Fruit fly (Drosophila melanogaster): ENCODE results near the gene Unc-115a.
"Not testable (repeated sequence)": the region's sequence is repeated elsewhere in the genome, so short reads cannot be mapped to it uniquely, and the experiment has no call there.

Unc-115a gene

DNA sequence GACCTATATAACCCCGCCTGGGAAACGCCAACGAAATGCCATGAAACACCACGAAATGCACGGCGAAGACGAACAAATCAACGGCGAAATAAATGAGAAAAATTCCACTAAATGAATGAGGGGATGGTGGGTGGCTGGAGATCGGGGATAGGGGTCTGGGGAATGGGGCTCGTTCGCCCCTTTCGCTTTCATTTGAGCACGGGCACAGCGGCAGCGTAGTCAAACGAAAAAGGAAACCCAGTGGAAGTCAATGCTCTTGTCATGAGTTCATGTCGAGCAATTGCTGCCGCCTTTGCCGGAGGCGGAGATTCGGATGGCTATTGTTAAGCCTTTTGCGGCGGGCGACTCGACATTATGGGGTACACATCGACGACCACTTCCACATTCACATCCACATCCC lies 1.9 kb downstream of the Unc-115a start:
- TF ChIP-seq CG14711 (tag; optimal IDR thresholded peaks at IDR 0.05) = no peak
- no peak for TF ChIP-seq CG33017 (tag; optimal IDR thresholded peaks at IDR 0.05)
- TF ChIP-seq ovo (GFP tag; optimal IDR thresholded peaks at IDR 0.05) = no peak
- no peak for TF ChIP-seq Hr96 (GFP tag; optimal IDR thresholded peaks at IDR 0.05)

DNA sequence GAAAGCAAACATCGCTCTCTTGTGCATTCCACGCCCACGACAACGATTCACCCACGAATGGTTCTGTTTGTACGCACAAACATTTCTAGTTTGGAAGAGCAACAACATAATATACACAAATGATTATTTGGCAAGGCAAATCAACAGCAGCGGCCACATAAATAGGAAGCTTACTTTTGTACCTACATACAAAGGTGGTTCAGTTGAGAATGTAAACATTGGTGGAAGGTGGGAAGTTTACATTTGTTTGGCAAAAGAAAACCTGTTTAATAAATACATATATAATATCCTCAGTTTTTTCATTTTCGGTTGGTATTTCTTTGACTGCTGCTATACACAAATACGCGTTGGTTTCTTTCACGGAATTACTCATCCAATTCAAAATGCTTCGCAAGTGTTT lies 2.6 kb downstream of the Unc-115a start:
- TF ChIP-seq CG7045 (GFP tag; optimal IDR thresholded peaks at IDR 0.05) = no peak
- TF ChIP-seq CG14711 (tag; optimal IDR thresholded peaks at IDR 0.05) = peak; percentile 53
- peak; percentile 79 for TF ChIP-seq kay (GFP tag; ENCODE audit: borderline replicate concordance)
- TF ChIP-seq Mnt (GFP tag; optimal IDR thresholded peaks at IDR 0.05) = peak; percentile 1
- TF ChIP-seq CG7101 (tag; optimal IDR thresholded peaks at IDR 0.05) = peak; percentile 52
- TF ChIP-seq bab1 (GFP tag; optimal IDR thresholded peaks at IDR 0.05) = peak; percentile 76

DNA sequence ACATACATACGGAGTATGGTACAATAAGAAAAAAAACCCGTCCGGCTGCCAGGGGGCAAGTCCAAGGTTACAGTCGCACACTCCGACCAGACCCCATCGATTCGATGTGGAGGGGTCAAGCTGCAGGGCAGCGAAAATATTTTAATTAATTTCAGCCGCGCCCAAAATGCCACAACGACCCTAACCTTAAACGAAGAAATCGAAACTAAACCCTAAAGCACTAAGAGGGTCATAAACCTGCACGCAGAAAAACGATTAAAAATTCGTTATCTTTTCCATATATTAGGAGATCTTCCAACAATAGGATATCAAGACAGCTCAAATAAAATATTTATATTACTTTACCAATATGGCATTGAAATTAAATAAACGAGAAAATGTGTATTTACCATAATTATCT lies 3.3 kb downstream of the Unc-115a start:
- no peak for TF ChIP-seq CG5204 (GFP tag; optimal IDR thresholded peaks at IDR 0.05)
- no peak for TF ChIP-seq CG1620 (GFP tag; optimal IDR thresholded peaks at IDR 0.05)
- no peak for TF ChIP-seq kay (GFP tag; ENCODE audit: borderline replicate concordance)
- no peak for TF ChIP-seq Crg-1 (GFP tag; optimal IDR thresholded peaks at IDR 0.05)
- TF ChIP-seq toe (GFP tag; optimal IDR thresholded peaks at IDR 0.05) = no peak
- TF ChIP-seq CG7101 (tag; optimal IDR thresholded peaks at IDR 0.05) = no peak
- TF ChIP-seq CG12768 (GFP tag; optimal IDR thresholded peaks at IDR 0.05) = no peak
- no peak for TF ChIP-seq ovo (GFP tag; optimal IDR thresholded peaks at IDR 0.05)
- no peak for TF ChIP-seq cnc (optimal IDR thresholded peaks at IDR 0.05)
- TF ChIP-seq bab1 (GFP tag; optimal IDR thresholded peaks at IDR 0.05) = no peak
- TF ChIP-seq CG11617 (GFP tag; optimal IDR thresholded peaks at IDR 0.05) = no peak
- no peak for TF ChIP-seq Clk (GFP tag; optimal IDR thresholded peaks at IDR 0.05)
- TF ChIP-seq cic (GFP tag; optimal IDR thresholded peaks at IDR 0.05) = no peak
- TF ChIP-seq pad (GFP tag; optimal IDR thresholded peaks at IDR 0.05) = no peak
- no peak for TF ChIP-seq CG7045 (GFP tag; optimal IDR thresholded peaks at IDR 0.05)
- no peak for TF ChIP-seq Mnt (GFP tag; optimal IDR thresholded peaks at IDR 0.05)
- no peak for TF ChIP-seq CG33017 (tag; optimal IDR thresholded peaks at IDR 0.05)
- no peak for TF ChIP-seq Hr96 (GFP tag; optimal IDR thresholded peaks at IDR 0.05)
- TF ChIP-seq CG14711 (tag; optimal IDR thresholded peaks at IDR 0.05) = no peak

DNA sequence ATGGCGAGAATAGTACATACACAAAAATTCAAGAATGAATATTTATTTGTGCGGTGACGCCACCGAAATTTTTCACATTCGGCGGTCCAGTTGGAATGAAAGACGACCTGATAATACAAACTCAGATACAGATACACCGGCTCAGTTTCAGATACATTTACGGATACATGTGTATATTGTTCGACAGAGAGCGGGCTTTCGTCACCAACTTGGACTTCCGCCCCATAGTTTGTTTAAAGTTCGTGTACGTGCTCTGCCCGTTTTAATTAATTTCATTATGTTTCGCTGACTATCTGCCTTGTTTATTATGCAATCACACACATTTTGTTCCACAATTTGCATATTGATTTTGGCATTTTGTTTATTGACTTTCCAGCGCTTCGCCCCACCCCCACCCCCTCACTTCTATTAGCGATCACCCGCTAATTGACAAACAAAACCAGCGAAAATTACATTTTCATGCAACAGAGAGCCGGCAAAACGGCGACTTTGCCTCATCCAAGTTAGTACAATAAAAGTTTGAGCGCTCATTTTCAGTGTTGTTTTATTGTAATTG lies 4.0 kb downstream of the Unc-115a start:
- TF ChIP-seq Clk (GFP tag; optimal IDR thresholded peaks at IDR 0.05) (no peak), Mnt (GFP tag; optimal IDR thresholded peaks at IDR 0.05) (no peak), CG1620 (GFP tag; optimal IDR thresholded peaks at IDR 0.05) (peak; percentile 10), CG12768 (GFP tag; optimal IDR thresholded peaks at IDR 0.05) (peak; percentile 45), kay (GFP tag; ENCODE audit: borderline replicate concordance) (no peak), cic (GFP tag; optimal IDR thresholded peaks at IDR 0.05) (peak; percentile 33), tj (GFP tag; optimal IDR thresholded peaks at IDR 0.05) (no peak)

DNA sequence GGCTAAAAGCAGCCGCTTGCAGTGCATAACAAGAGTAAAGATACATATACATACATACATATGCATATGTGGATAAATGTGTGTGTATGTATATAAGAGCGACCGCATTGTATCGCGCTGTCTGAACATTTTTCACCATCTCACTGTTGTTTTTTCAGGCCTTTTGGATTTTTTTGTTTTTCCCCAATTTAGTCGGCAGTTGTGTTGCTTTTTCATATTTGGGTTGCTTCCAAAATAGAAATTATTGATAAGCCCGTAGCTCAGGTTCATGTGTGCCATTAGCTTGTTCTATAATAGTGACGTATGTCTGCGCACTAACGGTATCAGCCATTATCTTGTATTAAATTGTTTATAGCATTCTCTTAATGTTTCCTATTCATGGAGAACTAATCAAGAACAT lies 4.7 kb downstream of the Unc-115a start:
- TF ChIP-seq CG11617 (GFP tag; optimal IDR thresholded peaks at IDR 0.05) (no peak), cic (GFP tag; optimal IDR thresholded peaks at IDR 0.05) (no peak), CG7101 (tag; optimal IDR thresholded peaks at IDR 0.05) (no peak), Hr96 (GFP tag; optimal IDR thresholded peaks at IDR 0.05) (no peak)

DNA sequence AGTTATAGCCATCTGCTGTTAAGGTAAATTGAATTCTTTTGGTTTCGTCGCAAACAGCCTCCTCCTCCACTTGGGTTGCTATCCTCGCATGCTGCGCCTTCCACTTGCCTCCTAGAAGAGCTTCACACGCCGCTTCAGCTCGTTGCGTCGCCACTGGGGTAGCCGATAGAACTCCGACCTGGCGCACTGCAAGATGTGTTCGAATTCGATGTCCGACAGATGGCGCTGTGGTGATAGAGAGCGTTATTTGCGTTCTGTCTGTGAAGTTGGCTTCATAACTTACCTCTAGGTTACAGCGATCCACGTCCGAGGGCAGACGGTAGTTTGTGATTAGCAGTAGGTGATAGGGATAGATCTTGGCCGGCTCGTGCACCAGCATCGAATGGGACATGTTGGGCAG lies 10.2 kb downstream of the Unc-115a start:
- TF ChIP-seq toe (GFP tag; optimal IDR thresholded peaks at IDR 0.05) = no peak
- TF ChIP-seq CG33017 (tag; optimal IDR thresholded peaks at IDR 0.05) = no peak
- no peak for TF ChIP-seq Crg-1 (GFP tag; optimal IDR thresholded peaks at IDR 0.05)
- TF ChIP-seq CG12768 (GFP tag; optimal IDR thresholded peaks at IDR 0.05) = no peak
- no peak for TF ChIP-seq CG5204 (GFP tag; optimal IDR thresholded peaks at IDR 0.05)
- no peak for TF ChIP-seq CG1620 (GFP tag; optimal IDR thresholded peaks at IDR 0.05)
- TF ChIP-seq pad (GFP tag; optimal IDR thresholded peaks at IDR 0.05) = no peak
- no peak for TF ChIP-seq bab1 (GFP tag; optimal IDR thresholded peaks at IDR 0.05)
- TF ChIP-seq Clk (GFP tag; optimal IDR thresholded peaks at IDR 0.05) = no peak
- no peak for TF ChIP-seq CG11617 (GFP tag; optimal IDR thresholded peaks at IDR 0.05)
- TF ChIP-seq Hr96 (GFP tag; optimal IDR thresholded peaks at IDR 0.05) = no peak
- TF ChIP-seq tj (GFP tag; optimal IDR thresholded peaks at IDR 0.05) = no peak

DNA sequence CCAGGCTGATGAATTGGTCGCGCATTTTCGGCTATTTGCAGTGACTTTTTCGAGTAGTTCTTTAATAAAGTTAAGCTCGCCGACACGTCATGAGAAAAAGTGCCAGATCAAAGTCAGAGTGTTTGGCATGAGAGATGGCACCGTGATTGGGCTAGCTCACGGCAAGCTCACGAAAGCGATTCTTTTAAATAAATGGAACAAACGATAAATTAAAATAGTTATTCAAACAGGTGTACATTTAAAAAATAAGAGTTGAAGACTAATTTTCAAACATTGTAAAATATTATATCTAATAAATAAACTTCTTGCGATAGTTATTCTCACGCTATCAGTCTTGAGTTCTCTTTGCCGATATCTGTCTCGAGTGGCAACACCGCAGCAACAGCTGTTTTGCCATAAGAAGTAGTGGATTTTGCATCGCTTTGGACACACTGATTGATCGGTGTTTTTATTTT lies 12.5 kb downstream of the Unc-115a start, which contains the start of the genes Unc-115b, p24-2 and CG32939:
TSS of gene Unc-115b (minus strand) at position 101 of the 455 bp plus-strand sequence.
TSS of gene p24-2 (minus strand) at position 120 of the 455 bp plus-strand sequence.
TSS of gene CG32939 (plus strand) at position 405 of the 455 bp plus-strand sequence.
- TF ChIP-seq CG14711 (tag; optimal IDR thresholded peaks at IDR 0.05); Hr96 (GFP tag; optimal IDR thresholded peaks at IDR 0.05); cnc (optimal IDR thresholded peaks at IDR 0.05): not testable (repeated sequence)

DNA sequence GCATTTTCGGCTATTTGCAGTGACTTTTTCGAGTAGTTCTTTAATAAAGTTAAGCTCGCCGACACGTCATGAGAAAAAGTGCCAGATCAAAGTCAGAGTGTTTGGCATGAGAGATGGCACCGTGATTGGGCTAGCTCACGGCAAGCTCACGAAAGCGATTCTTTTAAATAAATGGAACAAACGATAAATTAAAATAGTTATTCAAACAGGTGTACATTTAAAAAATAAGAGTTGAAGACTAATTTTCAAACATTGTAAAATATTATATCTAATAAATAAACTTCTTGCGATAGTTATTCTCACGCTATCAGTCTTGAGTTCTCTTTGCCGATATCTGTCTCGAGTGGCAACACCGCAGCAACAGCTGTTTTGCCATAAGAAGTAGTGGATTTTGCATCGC lies 19.8 kb downstream of the Unc-115a start, which contains the start of the genes eca and CG18542:
TSS of gene eca (minus strand) at position 101 of the 400 bp plus-strand sequence.
TSS of gene CG18542 (plus strand) at position 385 of the 400 bp plus-strand sequence.
- not testable (repeated sequence) for TF ChIP-seq toe, Clk, cic (GFP tag; optimal IDR thresholded peaks at IDR 0.05)

Measured in whole organism, adult.